Worm (Caenorhabditis elegans) whole organism, dauer: Measurements from ENCODE around the gene fbxc-17.
"Not testable (repeated sequence)": the region's sequence is repeated elsewhere in the genome, so short reads cannot be mapped to it uniquely, and the experiment has no call there.

Experiments used
- unc-62 ChIP-seq: sonication (generic microtip); optimal IDR thresholded peaks from 2 replicates; lab custom pipeline; 2017; ENCODE audit warnings: missing biosample characterization, missing genetic modification reagents, missing genetic modification characterization

fbxc-17 gene

ce11 chrII:979135-979534, at the start of gene fbxc-17, which contains the start of gene fbxc-15:
Gene fbxc-17 (minus strand): TSS chrII:979235.
Gene fbxc-15 (plus strand): TSS chrII:979423.
- no peak for TF ChIP-seq unc-62 (GFP tag; lab: Kevin White, UChicago)

DNA sequence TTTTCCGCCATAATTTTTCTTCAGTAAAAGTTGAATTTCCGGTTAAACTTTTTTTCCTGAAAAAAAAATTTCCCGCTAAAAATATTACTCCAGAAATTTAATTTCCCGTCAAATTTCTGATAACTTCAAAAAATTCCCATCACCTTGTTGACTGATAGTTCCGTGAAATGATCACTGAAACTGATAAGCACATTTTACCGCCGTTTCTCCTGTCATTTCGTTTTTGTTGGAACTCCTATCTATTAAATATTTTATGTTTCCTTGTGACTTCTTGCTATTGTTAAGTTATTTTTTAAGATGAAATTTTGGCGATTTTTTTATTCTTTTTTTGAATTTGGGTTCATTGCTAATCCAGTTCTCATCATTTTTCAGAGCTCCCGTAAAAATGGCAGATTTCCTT, 49.6 kb upstream of the fbxc-17 start, which contains the start of gene math-34:
Gene math-34 (plus strand): TSS at position 371 of the 400 bp plus-strand sequence.
- TF ChIP-seq unc-62 (GFP tag; lab: Kevin White, UChicago): no peak

DNA sequence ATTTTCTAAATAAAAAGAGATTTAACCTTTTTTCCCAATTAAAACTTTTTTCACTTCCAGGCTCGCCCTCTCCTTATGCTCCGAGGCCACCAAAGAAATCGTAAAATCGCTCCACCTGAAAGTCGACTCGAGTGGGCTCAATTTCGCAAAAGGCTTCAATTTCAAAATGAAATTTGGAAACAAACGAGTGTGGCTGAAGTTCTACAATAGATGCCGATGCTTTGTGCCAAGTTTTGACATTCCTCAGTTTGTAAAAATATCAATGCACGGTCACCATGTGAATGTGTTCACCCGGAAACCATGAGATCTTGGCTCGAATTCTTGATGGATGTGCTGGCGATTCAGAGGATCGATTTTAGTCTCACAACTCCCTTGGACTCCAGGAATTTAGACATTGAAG, 47.6 kb upstream of the fbxc-17 start, which contains the start of gene M01D1.12:
Gene M01D1.12 (plus strand): TSS at position 301 of the 400 bp plus-strand sequence.
- no peak for TF ChIP-seq unc-62 (GFP tag; lab: Kevin White, UChicago)

DNA sequence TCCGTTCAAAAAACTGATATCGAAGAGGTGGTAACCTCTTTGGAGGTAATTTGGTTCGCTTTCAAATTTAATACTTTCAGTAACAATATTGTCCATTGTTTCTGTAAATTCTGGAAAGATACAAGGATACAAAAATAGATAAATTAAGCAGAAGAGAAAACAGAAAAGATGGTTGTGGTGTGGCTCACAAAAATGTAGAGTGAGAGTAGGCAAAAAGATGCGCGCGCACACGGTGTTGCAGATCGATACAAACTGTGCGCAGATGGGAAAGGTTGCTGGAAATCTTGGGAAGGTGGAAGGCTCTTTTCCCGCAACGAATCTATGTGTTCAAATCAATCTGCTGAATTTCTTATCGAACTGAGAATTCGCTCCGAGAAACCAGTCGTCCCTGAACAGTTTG, 45.6 kb upstream of the fbxc-17 start, which contains the start of gene btb-11:
Gene btb-11 (minus strand): TSS at position 101 of the 400 bp plus-strand sequence.
- not testable (repeated sequence) for TF ChIP-seq unc-62 (GFP tag; lab: Kevin White, UChicago)

DNA sequence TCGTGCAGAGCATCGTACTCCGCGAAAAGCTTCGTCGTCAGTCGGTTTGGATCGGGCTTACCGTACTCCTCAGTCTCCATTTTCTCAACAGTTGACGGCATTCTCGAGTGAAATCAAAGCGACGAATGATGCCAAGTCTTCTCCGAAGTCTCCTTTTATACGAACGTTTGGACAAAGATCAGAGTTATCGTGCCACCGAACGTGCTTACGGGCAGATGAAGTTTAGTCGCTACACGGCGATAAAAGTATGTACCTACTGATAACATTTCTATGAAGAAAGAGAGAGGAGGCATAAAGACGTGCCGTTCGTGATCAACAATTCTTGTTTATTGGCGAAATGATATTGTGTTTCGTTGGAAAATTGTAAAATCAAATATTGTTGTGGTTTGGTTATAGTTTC, 27.3 kb upstream of the fbxc-17 start, which contains the start of gene F45D11.14:
Gene F45D11.14 (minus strand): TSS at position 101 of the 400 bp plus-strand sequence.
- not testable (repeated sequence) for TF ChIP-seq unc-62 (GFP tag; lab: Kevin White, UChicago)

DNA sequence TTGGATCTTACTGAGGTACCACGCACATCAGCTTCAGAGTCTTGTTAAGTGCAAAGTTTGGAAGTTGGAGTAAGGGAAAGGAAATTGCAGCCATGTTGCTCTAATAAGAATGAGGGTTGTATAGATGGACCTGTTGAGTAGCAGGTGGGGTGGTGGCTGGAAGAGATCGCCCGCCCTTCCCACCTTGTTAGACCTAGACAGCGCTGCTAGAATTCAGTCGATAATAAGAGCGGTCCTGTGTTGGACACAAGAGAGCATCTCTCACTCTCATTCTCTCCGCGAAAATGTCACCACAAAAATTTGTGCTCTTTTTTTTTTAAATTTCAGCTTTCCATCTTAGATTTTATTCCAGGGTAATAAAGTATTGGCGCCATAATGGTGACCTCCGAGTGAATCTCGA, 22.3 kb upstream of the fbxc-17 start, which contains the start of the genes fbxb-30 and F45D11.5:
Gene fbxb-30 (minus strand): TSS at position 101 of the 400 bp plus-strand sequence.
Gene F45D11.5 (plus strand): TSS at position 352 of the 400 bp plus-strand sequence.
- TF ChIP-seq unc-62 (GFP tag; lab: Kevin White, UChicago): no peak

ce11 chrII:999493-999892, 20.5 kb upstream of the fbxc-17 start, which contains the start of gene fbxb-29:
Gene fbxb-29 (minus strand): TSS chrII:999593.
- no peak for TF ChIP-seq unc-62 (GFP tag; lab: Kevin White, UChicago)

DNA sequence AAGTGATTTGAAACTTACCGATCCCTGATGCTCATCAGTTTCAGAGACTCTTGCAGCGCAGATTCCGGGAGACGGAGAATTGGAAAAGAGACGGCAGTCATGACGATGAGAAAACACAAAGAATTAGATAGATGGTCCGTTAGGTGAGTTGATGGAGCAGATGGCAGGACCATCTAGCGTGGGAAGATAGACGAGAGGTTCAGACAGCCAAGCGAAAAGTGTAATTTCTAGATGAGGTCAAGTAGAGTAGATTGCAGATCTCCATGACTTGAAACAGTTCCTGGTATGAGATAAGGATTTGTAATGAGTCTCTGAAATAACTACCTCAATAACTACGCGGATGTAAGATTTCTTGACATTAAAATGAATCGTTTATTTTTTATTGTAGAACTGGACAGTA, 17.1 kb upstream of the fbxc-17 start, which contains the start of gene F45D11.11:
Gene F45D11.11 (minus strand): TSS at position 101 of the 400 bp plus-strand sequence.
- not testable (repeated sequence) for TF ChIP-seq unc-62 (GFP tag; lab: Kevin White, UChicago)

ce11 chrII:994231-994630, 15.2 kb upstream of the fbxc-17 start, which contains the start of gene F45D11.7:
Gene F45D11.7 (plus strand): TSS chrII:994531.
- not testable (repeated sequence) for TF ChIP-seq unc-62 (GFP tag; lab: Kevin White, UChicago)

DNA sequence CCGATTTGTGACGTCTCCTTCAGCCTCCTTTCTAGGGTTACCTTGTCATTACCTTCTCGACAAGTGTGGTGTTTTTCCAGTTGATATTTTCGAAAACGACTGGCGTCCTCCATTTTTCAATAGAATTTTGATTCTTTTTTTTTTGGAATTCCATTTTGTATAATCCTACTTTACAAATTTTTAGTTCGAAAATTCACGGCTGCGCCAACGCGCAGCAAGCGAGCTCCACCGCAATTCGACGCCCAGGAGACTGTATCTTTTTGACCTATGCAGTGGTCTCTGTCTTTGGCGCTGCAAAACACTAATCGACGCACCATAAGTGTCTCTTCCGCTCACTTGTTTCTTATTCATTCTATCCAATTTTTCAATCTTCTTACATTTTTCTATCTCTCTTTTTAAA, 12.3 kb upstream of the fbxc-17 start, which contains the start of gene fbxc-42:
Gene fbxc-42 (plus strand): TSS at position 301 of the 400 bp plus-strand sequence.
- no peak for TF ChIP-seq unc-62 (GFP tag; lab: Kevin White, UChicago)

ce11 chrII:988437-988836, 9.4 kb upstream of the fbxc-17 start, which contains the start of gene fbxc-39:
Gene fbxc-39 (plus strand): TSS chrII:988737.
- TF ChIP-seq unc-62 (GFP tag; lab: Kevin White, UChicago): no peak

ce11 chrII:985703-986102, 6.7 kb upstream of the fbxc-17 start, which contains the start of gene fbxc-40:
Gene fbxc-40 (plus strand): TSS chrII:986003.
- not testable (repeated sequence) for TF ChIP-seq unc-62 (GFP tag; lab: Kevin White, UChicago)

DNA sequence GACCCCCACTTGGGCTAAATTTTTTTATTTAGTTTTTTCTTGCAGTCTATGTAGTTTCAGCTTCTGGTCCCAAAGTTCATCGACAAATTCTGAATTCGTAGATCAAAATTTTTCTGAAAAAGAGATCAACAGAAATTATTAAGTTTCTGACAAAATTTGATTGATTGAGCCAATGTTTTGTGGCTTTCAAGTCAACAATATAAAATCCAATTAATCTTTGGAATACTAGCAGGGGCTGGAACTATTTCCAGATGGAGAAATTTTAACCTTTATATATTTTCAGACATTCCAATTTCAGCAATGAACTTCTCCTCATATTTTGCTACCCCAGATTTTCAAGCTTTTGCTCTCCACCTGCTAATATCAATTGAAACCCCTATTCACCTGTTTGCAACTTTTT, 3.8 kb upstream of the fbxc-17 start, which contains the start of gene srh-274:
Gene srh-274 (plus strand): TSS at position 301 of the 400 bp plus-strand sequence.
- no peak for TF ChIP-seq unc-62 (GFP tag; lab: Kevin White, UChicago)

DNA sequence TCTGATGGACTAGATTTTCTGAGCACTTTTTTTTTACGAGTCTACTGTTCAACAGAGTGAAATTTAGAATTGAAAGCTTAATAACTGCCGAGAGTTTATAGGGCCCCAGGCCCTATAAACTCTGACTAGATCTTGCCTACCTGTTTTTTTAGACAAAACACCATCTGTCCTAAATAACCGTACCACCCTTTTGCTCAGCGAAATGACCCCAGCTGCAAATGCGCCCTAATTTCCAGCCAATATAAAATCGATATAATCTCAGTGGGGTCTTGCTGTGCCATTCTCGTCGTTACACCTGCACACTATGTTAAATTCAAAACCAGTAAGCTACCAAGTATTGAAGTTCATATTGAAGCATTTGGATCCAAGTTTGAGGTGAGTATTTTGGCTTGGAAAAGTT, 5.0 kb downstream of the fbxc-17 start, which contains the start of gene fbxc-14:
Gene fbxc-14 (plus strand): TSS at position 301 of the 400 bp plus-strand sequence.
- no peak for TF ChIP-seq unc-62 (GFP tag; lab: Kevin White, UChicago)

DNA sequence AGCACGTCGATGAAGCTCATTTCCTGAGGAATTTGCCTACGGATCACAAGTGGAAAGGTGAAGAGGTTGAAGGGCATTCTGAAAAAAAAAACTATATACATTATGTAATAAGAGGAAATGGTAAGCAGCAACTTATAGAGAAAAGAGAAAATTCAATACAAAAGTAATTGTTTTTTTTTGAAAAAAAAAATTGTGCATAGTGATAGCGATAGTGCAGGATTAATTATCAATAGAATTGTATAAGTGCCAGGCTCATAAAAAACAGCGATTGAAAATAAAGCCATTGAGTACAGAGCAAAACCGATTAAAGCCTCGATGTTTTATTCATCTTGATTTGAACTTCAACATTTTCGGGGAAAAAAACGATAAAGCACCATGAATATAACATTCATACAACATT, 6.2 kb downstream of the fbxc-17 start, which contains the start of gene C32B5.15:
Gene C32B5.15 (minus strand): TSS at position 101 of the 400 bp plus-strand sequence.
- TF ChIP-seq unc-62 (GFP tag; lab: Kevin White, UChicago): no peak

ce11 chrII:968106-968505, 10.9 kb downstream of the fbxc-17 start, which contains the start of gene C32B5.6:
Gene C32B5.6 (plus strand): TSS chrII:968406.
- TF ChIP-seq unc-62 (GFP tag; lab: Kevin White, UChicago): not testable (repeated sequence)
